Worm (Caenorhabditis elegans): ENCODE results near the gene div-1.

Gene div-1

ce11 chrIII:10270778-10271307 is 22.5 kb upstream of the div-1 start, which contains the start of gene cnk-1 (continued):
- TF ChIP-seq sea-2 (GFP tag; IDR thresholded peaks at IDR 0.05) (peak; percentile 92), ZK185.1 (tag; optimal IDR thresholded peaks at IDR 0.05; ENCODE audit: poor library complexity, severe bottlenecking) (peak; percentile 89), pha-4 (tag; optimal IDR thresholded peaks at IDR 0.05) (no peak), unc-62 (GFP tag; optimal IDR thresholded peaks at IDR 0.05) (no peak), D2030.7 (GFP tag; IDR thresholded peaks at IDR 0.05) (peak; percentile 97), snpc-3.4 (tag; optimal IDR thresholded peaks at IDR 0.05) (peak; percentile 30), fkh-3 (tag; optimal IDR thresholded peaks at IDR 0.05) (no peak), efl-1 (GFP tag; optimal IDR thresholded peaks at IDR 0.05) (peak; percentile 17), F49E8.2 (tag; optimal IDR thresholded peaks at IDR 0.05; ENCODE audit: insufficient read depth) (peak; percentile 85), ceh-27 (GFP tag; optimal IDR thresholded peaks at IDR 0.05) (peak; percentile 89), ceh-40 (GFP tag; IDR thresholded peaks at IDR 0.05) (peak; percentile 73; the same call in 1 of the 2 replicates), hlh-12 (tag; optimal IDR thresholded peaks at IDR 0.05) (no peak), ztf-22 (GFP tag; optimal IDR thresholded peaks at IDR 0.05) (no peak), hlh-26 (GFP tag; conservative IDR thresholded peaks at IDR 0.05) (no peak), nfyb-1 (GFP tag; IDR thresholded peaks at IDR 0.05) (peak; percentile 98), ztf-28 (GFP tag; IDR thresholded peaks at IDR 0.05) (peak; percentile 99), egl-44 (GFP tag; IDR thresholded peaks at IDR 0.05) (peak; percentile 91), nhr-120 (GFP tag; IDR thresholded peaks at IDR 0.05) (peak; percentile 94; the same call in 1 of the 2 replicates), snpc-1.1 (tag; optimal IDR thresholded peaks at IDR 0.05; ENCODE audit: insufficient read depth) (no peak), rpc-1 (optimal IDR thresholded peaks at IDR 0.05) (no peak), rpc-1 (tag; optimal IDR thresholded peaks at IDR 0.05) (no peak), ztf-25 (GFP tag; IDR thresholded peaks at IDR 0.05) (peak; percentile 97), nhr-179 (tag; optimal IDR thresholded peaks at IDR 0.05) (no peak), Y95B8A.8 (GFP tag; IDR thresholded peaks at IDR 0.05) (peak; percentile 97), gei-17 (GFP tag; optimal IDR thresholded peaks at IDR 0.05) (peak; percentile 26), sdz-38 (tag; optimal IDR thresholded peaks at IDR 0.05) (no peak), atf-7 (tag; optimal IDR thresholded peaks at IDR 0.05) (peak; percentile 69), lin-26 (GFP tag; IDR thresholded peaks at IDR 0.05) (peak; percentile 84), zim-3 (tag; optimal IDR thresholded peaks at IDR 0.05) (peak; percentile 76), lsl-1 (GFP tag; optimal IDR thresholded peaks at IDR 0.05) (peak; percentile 68), let-607 (tag; optimal IDR thresholded peaks at IDR 0.05) (peak; percentile 49 to 69), rcor-1 (GFP tag; IDR thresholded peaks at IDR 0.05) (peak; percentile 97), mel-28 (tag; optimal IDR thresholded peaks at IDR 0.05; ENCODE audit: borderline replicate concordance) (no peak), dpl-1 (GFP tag; optimal IDR thresholded peaks at IDR 0.05) (no peak), F23B12.7 (tag; optimal IDR thresholded peaks at IDR 0.05; ENCODE audit: insufficient read depth) (no peak), chd-7 (tag; optimal IDR thresholded peaks at IDR 0.05) (peak; percentile 57), cebp-1 (GFP tag; IDR thresholded peaks at IDR 0.05) (peak; percentile 85), cebp-1 (tag; optimal IDR thresholded peaks at IDR 0.05) (peak; percentile 77), rec-8 (tag; optimal IDR thresholded peaks at IDR 0.05) (peak in 1 of 2 experiments; percentile 58), Y53F4B.3 (GFP tag; IDR thresholded peaks at IDR 0.05) (no peak; the same call in 1 of the 2 replicates), Y79H2A.3 (GFP tag; conservative IDR thresholded peaks at IDR 0.05) (peak; percentile 86), ceh-91 (GFP tag; IDR thresholded peaks at IDR 0.05) (peak; percentile 95), hrde-1 (tag; optimal IDR thresholded peaks at IDR 0.05; ENCODE audit: borderline replicate concordance) (no peak), attf-5 (GFP tag; optimal IDR thresholded peaks at IDR 0.05) (peak; percentile 82), unc-130 (GFP tag; optimal IDR thresholded peaks at IDR 0.05) (peak; percentile 91), ztf-26 (tag; optimal IDR thresholded peaks at IDR 0.05) (peak; percentile 26), B0336.3 (GFP tag; IDR thresholded peaks at IDR 0.05) (peak; percentile 84), mcd-1 (GFP tag; IDR thresholded peaks at IDR 0.05) (peak; percentile 99)

Measured in whole organism, young adult.